Fruit fly (Drosophila melanogaster) S2 (cell line): ENCODE measurements around the gene CG43673.

ENCODE experiments used
- CG8478 ChIP-seq: fragments of >200 bp; optimal IDR thresholded peaks from 2 replicates; lab custom pipeline; 2018
- CTCF ChIP-seq, 2 experiments: fragments of >200 bp; optimal IDR thresholded peaks; 2 replicates each; lab custom pipeline; 2018

DNA sequence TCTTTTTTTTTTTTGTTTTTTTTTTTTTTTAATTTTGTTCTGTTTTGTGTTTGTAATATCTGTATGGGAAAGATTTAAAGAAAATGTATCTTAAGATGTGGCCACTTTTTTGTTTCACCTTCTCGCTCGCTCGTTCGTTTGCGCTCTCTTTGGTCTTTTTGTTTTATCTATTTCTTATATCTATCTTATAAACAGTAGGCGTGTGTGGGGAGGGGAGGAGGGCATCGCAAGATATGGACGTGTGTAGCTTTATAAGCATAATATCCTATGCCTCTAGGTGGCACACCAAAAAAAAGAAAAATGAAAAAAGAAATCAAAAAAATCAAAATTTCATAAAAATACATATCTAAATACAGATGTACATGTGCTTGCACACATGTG is 33.7 kb downstream of the CG43673 start:
- no peak for TF ChIP-seq CG8478 (lab: Kevin White, UChicago)
- no peak for TF ChIP-seq CTCF (optimal IDR thresholded peaks at IDR 0.05; lab: Kevin White, UChicago)
